Worm (Caenorhabditis elegans) whole organism, L4 larva: ENCODE data around the gene F13E6.2.

Experiments
- D1046.2 ChIP-seq: fragments of 200-800 bp; sonication (Bioruptor generic); IDR thresholded peaks from 2 replicates; pipeline ENCODE4 v1.3.6; 2022; ENCODE audit warnings: missing genetic modification characterization, missing compliant biosample characterization
- F49E8.2 ChIP-seq: sonication (generic microtip); optimal IDR thresholded peaks from 2 replicates; lab custom pipeline; 2016; ENCODE audit warnings: missing compliant biosample characterization, mild to moderate bottlenecking, missing genetic modification characterization, borderline replicate concordance
- T20F7.1 ChIP-seq: fragments of 200-800 bp; sonication (Bioruptor generic); optimal IDR thresholded peaks from 2 replicates; lab custom pipeline; 2018; ENCODE audit warnings: mild to moderate bottlenecking, missing genetic modification characterization, missing compliant biosample characterization
- Y48G9A.11 ChIP-seq: fragments of 200-800 bp; sonication (Bioruptor generic); IDR thresholded peaks from 2 replicates; pipeline ENCODE4 v1.3.6; 2022; ENCODE audit warnings: missing genetic modification reagents, missing genetic modification characterization, missing compliant biosample characterization
- aly-2 ChIP-seq: sonication (generic microtip); optimal IDR thresholded peaks from 2 replicates; lab custom pipeline; 2018; ENCODE audit warnings: missing biosample characterization, missing genetic modification characterization
- arid-1 ChIP-seq: fragments of 200-800 bp; sonication (Bioruptor generic); conservative IDR thresholded peaks from 2 replicates; pipeline ENCODE4 v1.3.6; 2022; ENCODE audit warnings: missing genetic modification reagents, missing genetic modification characterization, missing compliant biosample characterization
- ceh-82 ChIP-seq: sonication (generic microtip); optimal IDR thresholded peaks from 2 replicates; lab custom pipeline; 2017; ENCODE audit warnings: missing biosample characterization, missing genetic modification characterization
- cey-2 ChIP-seq: sonication (generic microtip); optimal IDR thresholded peaks from 3 replicates; lab custom pipeline; 2017; ENCODE audit warnings: missing genetic modification characterization, mild to moderate bottlenecking, missing compliant biosample characterization, antibody characterized with exemption, borderline replicate concordance; ENCODE audit not compliant: insufficient read depth
- daf-16 ChIP-seq, 3 experiments: sonication (generic microtip); optimal IDR thresholded peaks; 2 replicates each; lab custom pipeline; 2016 to 2017; ENCODE audit warnings: missing genetic modification characterization in 3 of 3, missing genetic modification reagents in 3 of 3, mild to moderate bottlenecking in 2 of 3, missing compliant biosample characterization in 2 of 3, missing biosample characterization in 1 of 3, moderate library complexity in 1 of 3
- dmd-6 ChIP-seq: fragments of 200-800 bp; sonication (Bioruptor generic); IDR thresholded peaks from 2 replicates; pipeline ENCODE4 v1.3.6; 2022; ENCODE audit warnings: missing genetic modification reagents, missing genetic modification characterization, missing compliant biosample characterization
- dmd-9 ChIP-seq: fragments of 200-800 bp; sonication (Bioruptor generic); IDR thresholded peaks from 2 replicates; pipeline ENCODE4 v1.3.6; 2022; ENCODE audit warnings: missing genetic modification reagents, missing genetic modification characterization, missing compliant biosample characterization
- duxl-1 ChIP-seq: sonication (generic microtip); optimal IDR thresholded peaks from 2 replicates; lab custom pipeline; 2016; ENCODE audit warnings: mild to moderate bottlenecking, missing genetic modification characterization, moderate library complexity, missing compliant biosample characterization; ENCODE audit not compliant: poor library complexity
- dve-1 ChIP-seq: sonication (generic microtip); optimal IDR thresholded peaks from 2 replicates; lab custom pipeline; 2017; ENCODE audit warnings: antibody characterized with exemption, mild to moderate bottlenecking, missing genetic modification characterization, missing compliant biosample characterization; ENCODE audit not compliant: insufficient read depth
- fkh-10 ChIP-seq: fragments of 150-350 bp; optimal IDR thresholded peaks from 2 replicates; lab custom pipeline; 2014; ENCODE audit warnings: missing biosample characterization, missing genetic modification reagents, missing genetic modification characterization
- hif-1 ChIP-seq, 2 experiments: sonication (generic microtip); optimal IDR thresholded peaks; 2 replicates each; lab custom pipeline; 2016 to 2017; ENCODE audit warnings: missing compliant biosample characterization in 2 of 2, missing genetic modification characterization in 2 of 2, missing genetic modification reagents in 2 of 2, missing genotype in 2 of 2, mild to moderate bottlenecking in 1 of 2
- hlh-11 ChIP-seq: fragments of 200-800 bp; sonication (Bioruptor generic); optimal IDR thresholded peaks from 2 replicates; lab custom pipeline; 2018; ENCODE audit warnings: mild to moderate bottlenecking, missing genetic modification characterization, missing compliant biosample characterization
- hlh-30 ChIP-seq: sonication (generic microtip); optimal IDR thresholded peaks from 2 replicates; lab custom pipeline; 2017; ENCODE audit warnings: antibody characterized with exemption, mild to moderate bottlenecking, missing genetic modification characterization, missing compliant biosample characterization; ENCODE audit not compliant: insufficient read depth
- jun-1 ChIP-seq: fragments of 150-350 bp; optimal IDR thresholded peaks from 2 replicates; lab custom pipeline; 2014; ENCODE audit warnings: missing biosample characterization, missing genetic modification reagents, missing genetic modification characterization
- lin-1 ChIP-seq: fragments of 200-800 bp; sonication (Bioruptor generic); IDR thresholded peaks from 2 replicates; pipeline ENCODE4 v1.3.6; 2022; ENCODE audit warnings: missing genetic modification reagents, missing genetic modification characterization, missing compliant biosample characterization
- lsy-2 ChIP-seq, 2 experiments: fragments of 150-350 bp in 1 of 2; sonication (generic microtip) in 1 of 2; optimal IDR thresholded peaks; 2 replicates each; lab custom pipeline; 2014 to 2017; ENCODE audit warnings: missing biosample characterization in 2 of 2, missing genetic modification characterization in 2 of 2
- madf-5 ChIP-seq, 2 experiments: fragments of 200-800 bp; sonication (Bioruptor generic); IDR thresholded peaks; 2 replicates each; pipeline ENCODE4 v1.3.6; 2022; ENCODE audit warnings: missing compliant biosample characterization in 2 of 2, missing genetic modification characterization in 2 of 2
- mdl-1 ChIP-seq, 2 experiments: fragments of 150-350 bp in 1 of 2; sonication (generic microtip) in 1 of 2; optimal IDR thresholded peaks; 2 replicates each; lab custom pipeline; 2014 to 2017; ENCODE audit warnings: missing biosample characterization in 2 of 2, missing genetic modification characterization in 2 of 2
- mep-1 ChIP-seq: fragments of 150-350 bp; sonication (generic microtip); optimal IDR thresholded peaks from 3 replicates; lab custom pipeline; 2014; ENCODE audit warnings: missing biosample characterization, missing genetic modification characterization
- mes-2 ChIP-seq: sonication (generic microtip); optimal IDR thresholded peaks from 2 replicates; lab custom pipeline; 2016; ENCODE audit warnings: missing genotype, mild to moderate bottlenecking, missing genetic modification characterization, missing compliant biosample characterization; ENCODE audit not compliant: poor library complexity, severe bottlenecking
- mxl-3 ChIP-seq: fragments of 200-800 bp; sonication (Bioruptor generic); optimal IDR thresholded peaks from 2 replicates; lab custom pipeline; 2018; ENCODE audit warnings: mild to moderate bottlenecking, missing genetic modification characterization, missing compliant biosample characterization
- nhr-11 ChIP-seq: fragments of 150-350 bp; optimal IDR thresholded peaks from 2 replicates; lab custom pipeline; 2014; ENCODE audit warnings: missing biosample characterization, missing genetic modification characterization
- nhr-25 ChIP-seq: sonication (generic microtip); optimal IDR thresholded peaks from 2 replicates; lab custom pipeline; 2017; ENCODE audit warnings: missing genetic modification characterization, mild to moderate bottlenecking, missing compliant biosample characterization, antibody characterized with exemption, moderate library complexity, borderline replicate concordance; ENCODE audit not compliant: insufficient read depth
- nhr-28 ChIP-seq: fragments of 150-350 bp; optimal IDR thresholded peaks from 2 replicates; lab custom pipeline; 2014; ENCODE audit warnings: missing biosample characterization, missing genetic modification characterization
- nhr-48 ChIP-seq: sonication (generic microtip); optimal IDR thresholded peaks from 2 replicates; lab custom pipeline; 2016; ENCODE audit warnings: mild to moderate bottlenecking, missing genetic modification characterization, missing compliant biosample characterization
- nhr-76 ChIP-seq: fragments of 150-350 bp; optimal IDR thresholded peaks from 2 replicates; lab custom pipeline; 2014; ENCODE audit warnings: missing biosample characterization, missing genetic modification characterization
- nhr-77 ChIP-seq: fragments of 150-350 bp; optimal IDR thresholded peaks from 2 replicates; lab custom pipeline; 2014; ENCODE audit warnings: missing biosample characterization, missing genetic modification characterization
- pha-4 ChIP-seq, 2 experiments: fragments of 150-350 bp in 1 of 2; fragments of 200-800 bp in 1 of 2; sonication (Bioruptor generic) in 1 of 2; IDR thresholded peaks in 1 of 2; optimal IDR thresholded peaks in 1 of 2; 2 replicates each; pipeline versions ENCODE4 v1.3.6 to Lab custom; 2014 to 2022; ENCODE audit warnings: missing genetic modification characterization in 2 of 2, missing genetic modification reagents in 2 of 2, missing biosample characterization in 1 of 2, missing compliant biosample characterization in 1 of 2
- php-3 ChIP-seq: fragments of 200-800 bp; sonication (Bioruptor generic); IDR thresholded peaks from 2 replicates; pipeline ENCODE4 v1.3.6; 2022; ENCODE audit warnings: missing genetic modification reagents, missing genetic modification characterization, missing compliant biosample characterization
- pqm-1 ChIP-seq: sonication (generic microtip); optimal IDR thresholded peaks from 2 replicates; lab custom pipeline; 2017; ENCODE audit warnings: missing biosample characterization, missing genetic modification characterization
- sdz-12 ChIP-seq: fragments of 200-800 bp; sonication (Bioruptor generic); optimal IDR thresholded peaks from 2 replicates; lab custom pipeline; 2018; ENCODE audit warnings: mild to moderate bottlenecking, missing genetic modification characterization, missing compliant biosample characterization
- skn-1 ChIP-seq: fragments of 150-350 bp; optimal IDR thresholded peaks from 2 replicates; lab custom pipeline; 2014; ENCODE audit warnings: missing biosample characterization, missing genetic modification characterization
- spr-3 ChIP-seq: fragments of 200-800 bp; sonication (Bioruptor generic); optimal IDR thresholded peaks from 2 replicates; lab custom pipeline; 2018; ENCODE audit warnings: mild to moderate bottlenecking, missing genetic modification characterization, missing compliant biosample characterization
- tag-97 ChIP-seq: fragments of 200-800 bp; sonication (Bioruptor generic); IDR thresholded peaks from 2 replicates; pipeline ENCODE4 v1.3.6; 2022; ENCODE audit warnings: missing genetic modification characterization, missing compliant biosample characterization
- tra-1 ChIP-seq: fragments of 200-800 bp; sonication (Bioruptor generic); IDR thresholded peaks from 2 replicates; pipeline ENCODE4 v1.3.6; 2022; ENCODE audit warnings: missing genetic modification reagents, missing genetic modification characterization, missing compliant biosample characterization
- unc-39 ChIP-seq: sonication (generic microtip); optimal IDR thresholded peaks from 2 replicates; lab custom pipeline; 2017; ENCODE audit warnings: missing biosample characterization, missing genetic modification characterization
- vab-7 ChIP-seq: fragments of 200-800 bp; sonication (Bioruptor generic); IDR thresholded peaks from 2 replicates; pipeline ENCODE4 v1.3.6; 2022; ENCODE audit warnings: missing genetic modification reagents, missing genetic modification characterization, missing compliant biosample characterization
- zag-1 ChIP-seq: fragments of 150-350 bp; optimal IDR thresholded peaks from 2 replicates; lab custom pipeline; 2014; ENCODE audit warnings: missing biosample characterization, missing genetic modification characterization
- ztf-11 ChIP-seq: fragments of 150-350 bp; optimal IDR thresholded peaks from 2 replicates; lab custom pipeline; 2014; ENCODE audit warnings: missing biosample characterization, missing genetic modification characterization
- ztf-7 ChIP-seq: fragments of 150-350 bp; optimal IDR thresholded peaks from 2 replicates; lab custom pipeline; 2014; ENCODE audit warnings: missing biosample characterization, missing genetic modification characterization

Gene F13E6.2

DNA sequence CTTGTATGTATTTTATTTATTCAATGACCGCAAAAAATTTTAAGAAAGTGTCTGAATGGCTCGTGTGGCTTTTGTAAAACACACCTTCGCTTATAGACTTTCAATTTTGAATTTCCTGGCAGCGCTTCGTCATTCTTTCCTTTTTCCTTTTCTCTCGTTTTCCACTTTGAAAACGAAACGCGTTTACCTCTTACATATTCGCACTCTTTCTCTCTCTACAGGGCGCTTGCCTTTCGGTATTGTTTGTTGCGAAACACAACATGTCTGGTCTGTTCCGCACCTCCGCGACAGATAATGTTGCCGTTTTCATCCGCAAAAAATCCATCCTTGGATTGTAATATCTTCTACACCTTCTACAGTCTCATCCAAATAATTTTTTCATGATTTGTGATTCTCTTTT is 33.5 kb downstream of the F13E6.2 start:
- TF ChIP-seq T20F7.1 (GFP tag; lab: Kevin White, UChicago) (no peak), duxl-1 (tag; lab: Kevin White, UChicago) (no peak), nhr-76 (tag; lab: Kevin White, UChicago) (no peak), zag-1 (tag; lab: Kevin White, UChicago) (no peak), ztf-7 (tag; lab: Kevin White, UChicago) (no peak), unc-39 (no peak), hlh-11 (tag; lab: Kevin White, UChicago) (peak; percentile 20), dmd-9 (no peak), mdl-1 (tag; optimal IDR thresholded peaks at IDR 0.05; lab: Kevin White, UChicago) (no peak), pha-4 (GFP tag; IDR thresholded peaks at IDR 0.05; lab: Robert Waterston, UW) (no peak), pha-4 (tag; optimal IDR thresholded peaks at IDR 0.05; lab: Kevin White, UChicago) (peak; percentile 26), nhr-28 (tag; lab: Kevin White, UChicago) (peak; percentile 6), aly-2 (tag; lab: Kevin White, UChicago) (no peak), mes-2 (tag; lab: Kevin White, UChicago) (peak; percentile 1), jun-1 (tag; lab: Kevin White, UChicago) (no peak), ztf-11 (tag; lab: Kevin White, UChicago) (no peak), sdz-12 (GFP tag; lab: Kevin White, UChicago) (no peak), mxl-3 (GFP tag; lab: Kevin White, UChicago) (peak; percentile 22), tra-1 (no peak), daf-16 (GFP tag; optimal IDR thresholded peaks at IDR 0.05; lab: Kevin White, UChicago) (no peak), daf-16 (tag; optimal IDR thresholded peaks at IDR 0.05; lab: Kevin White, UChicago) (peak; percentile 26), nhr-48 (tag; lab: Kevin White, UChicago) (no peak), fkh-10 (GFP tag; lab: Kevin White, UChicago) (no peak), D1046.2 (GFP tag; lab: Robert Waterston, UW) (no peak)

DNA sequence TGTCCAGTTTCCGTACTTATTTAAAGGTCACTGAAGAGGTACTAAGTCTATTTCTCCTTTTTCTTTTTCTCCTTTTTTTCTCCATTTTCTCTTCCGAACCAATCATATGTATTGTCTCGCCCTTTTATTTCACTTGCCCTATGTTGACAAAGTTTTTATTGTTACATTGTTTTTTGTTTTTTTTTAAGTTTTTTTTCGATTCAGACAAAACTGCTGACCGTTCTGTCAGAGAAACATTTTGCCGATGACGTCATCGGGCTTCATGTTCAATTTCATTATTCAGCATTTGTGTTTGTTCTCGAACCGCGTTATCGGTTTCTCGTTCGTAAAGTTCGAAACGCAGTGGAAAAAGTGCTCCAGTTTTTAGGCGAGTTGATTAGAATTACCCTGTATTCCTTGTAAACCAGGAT is 34.7 kb downstream of the F13E6.2 start:
- TF ChIP-seq daf-16 (GFP tag; optimal IDR thresholded peaks at IDR 0.05; lab: Kevin White, UChicago) (no peak), daf-16 (tag; optimal IDR thresholded peaks at IDR 0.05; lab: Kevin White, UChicago) (peak; percentile 88), skn-1 (tag; lab: Kevin White, UChicago) (no peak), madf-5 (GFP tag; IDR thresholded peaks at IDR 0.05; lab: Robert Waterston, UW) (no peak), F49E8.2 (tag; lab: Kevin White, UChicago) (no peak), arid-1 (no peak), mxl-3 (GFP tag; lab: Kevin White, UChicago) (no peak), pha-4 (GFP tag; IDR thresholded peaks at IDR 0.05; lab: Robert Waterston, UW) (0 out of 2 replicates have a peak, but pooled peaks have one; percentile 14), pha-4 (tag; optimal IDR thresholded peaks at IDR 0.05; lab: Kevin White, UChicago) (no peak), nhr-28 (tag; lab: Kevin White, UChicago) (peak; percentile 43), lin-1 (GFP tag; lab: Robert Waterston, UW) (0 out of 2 replicates have a peak, but pooled peaks have one; percentile 14), lsy-2 (tag; optimal IDR thresholded peaks at IDR 0.05; lab: Kevin White, UChicago) (peak in 1 of 2 experiments; percentile 39), ztf-7 (tag; lab: Kevin White, UChicago) (no peak), T20F7.1 (GFP tag; lab: Kevin White, UChicago) (no peak), dve-1 (tag; lab: Kevin White, UChicago) (peak; percentile 90), hif-1 (tag; optimal IDR thresholded peaks at IDR 0.05; lab: Kevin White, UChicago) (no peak), mep-1 (tag; lab: Kevin White, UChicago) (peak; percentile 40), Y48G9A.11 (GFP tag; lab: Robert Waterston, UW) (no peak), ceh-82 (tag; lab: Kevin White, UChicago) (no peak), php-3 (GFP tag; lab: Robert Waterston, UW) (peak; percentile 71; the same call in 1 of the 2 replicates), cey-2 (peak; percentile 89), tag-97 (GFP tag; lab: Robert Waterston, UW) (no peak), nhr-11 (tag; lab: Kevin White, UChicago) (no peak), dmd-9 (no peak), spr-3 (GFP tag; lab: Kevin White, UChicago) (no peak), hlh-30 (tag; lab: Kevin White, UChicago) (peak; percentile 63), aly-2 (tag; lab: Kevin White, UChicago) (no peak), nhr-25 (tag; lab: Kevin White, UChicago) (no peak), nhr-48 (tag; lab: Kevin White, UChicago) (peak; percentile 51), nhr-77 (tag; lab: Kevin White, UChicago) (peak; percentile 4), mdl-1 (tag; optimal IDR thresholded peaks at IDR 0.05; lab: Kevin White, UChicago) (peak in 1 of 2 experiments; percentile 35), vab-7 (GFP tag; lab: Robert Waterston, UW) (no peak), tra-1 (peak; percentile 31; the same call in 1 of the 2 replicates), duxl-1 (tag; lab: Kevin White, UChicago) (no peak), pqm-1 (tag; lab: Kevin White, UChicago) (peak; percentile 97), dmd-6 (GFP tag; lab: Robert Waterston, UW) (peak; percentile 78)
